Fruit fly (Drosophila melanogaster) whole organism, embryonic: ENCODE measurements around the gene VGlut.

Experiments used
- Blimp-1 ChIP-seq: fragments of 200-800 bp; sonication (Bioruptor generic); optimal IDR thresholded peaks from 3 replicates; lab custom pipeline; 2018; ENCODE audit warnings: missing biosample characterization, missing genetic modification characterization, mild to moderate bottlenecking, moderate library complexity, missing genetic modification reagents
- CG8924 ChIP-seq: fragments of 200-800 bp; optimal IDR thresholded peaks from 3 replicates; lab custom pipeline; 2019; ENCODE audit warnings: missing biosample characterization, mild to moderate bottlenecking, missing genetic modification characterization, moderate library complexity
- Poxn ChIP-seq: fragments of 200-800 bp; sonication (Bioruptor generic); IDR thresholded peaks from 2 replicates; pipeline ENCODE4 v1.3.6; 2022; ENCODE audit warnings: missing biosample characterization, missing genetic modification characterization
- Sry-δ ChIP-seq: fragments of 200-800 bp; sonication (Bioruptor generic); optimal IDR thresholded peaks from 2 replicates; lab custom pipeline; 2016; ENCODE audit warnings: missing biosample characterization, missing genetic modification characterization
- toy ChIP-seq: fragments of 200-800 bp; sonication (Bioruptor generic); IDR thresholded peaks from 2 replicates; pipeline ENCODE4 v1.3.6; 2022; ENCODE audit warnings: missing biosample characterization, missing genetic modification characterization

DNA sequence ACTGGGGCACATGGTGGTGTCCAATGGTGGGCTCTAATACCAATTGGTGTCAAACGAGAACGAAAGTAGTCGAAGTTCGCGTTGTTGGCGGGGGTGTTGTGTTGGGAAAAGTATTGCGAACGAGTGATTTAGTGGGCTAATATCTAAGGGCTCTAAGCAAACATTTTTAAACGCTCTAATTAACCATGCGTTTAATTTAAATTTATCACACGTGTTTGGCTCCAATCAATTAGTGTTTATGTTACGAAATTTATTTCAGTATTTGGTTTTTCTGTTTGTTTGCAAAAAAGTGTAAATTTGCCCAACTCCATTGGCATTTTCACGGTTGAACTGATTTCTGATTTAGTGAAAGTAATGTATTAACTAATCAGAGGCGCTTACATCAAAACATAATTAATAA is 19.8 kb downstream of the VGlut start, which contains the start of gene CG34447:
- peak; percentile 8 for TF ChIP-seq Blimp-1 (GFP tag; lab: Kevin White, UChicago)
- no peak for TF ChIP-seq CG8924 (tag; lab: Kevin White, UChicago)
- TF ChIP-seq toy, result no peak
- TF ChIP-seq Poxn (GFP tag; lab: Robert Waterston, UW), result no peak
- TF ChIP-seq Sry-δ (GFP tag; lab: Kevin White, UChicago), result no peak
